Fruit fly (Drosophila melanogaster) whole organism, embryonic: ENCODE results near the gene CG2931.

Experiments used
- Atf6 ChIP-seq: fragments of 200-800 bp; sonication (Bioruptor generic); IDR thresholded peaks from 2 replicates; pipeline ENCODE4 v1.3.6; 2022; ENCODE audit warnings: missing biosample characterization, missing genetic modification characterization
- Blimp-1 ChIP-seq: fragments of 200-800 bp; sonication (Bioruptor generic); optimal IDR thresholded peaks from 3 replicates; lab custom pipeline; 2018; ENCODE audit warnings: missing biosample characterization, missing genetic modification characterization, mild to moderate bottlenecking, moderate library complexity, missing genetic modification reagents
- CG12299 ChIP-seq: fragments of 200-800 bp; sonication (Bioruptor generic); optimal IDR thresholded peaks from 2 replicates; lab custom pipeline; 2018; ENCODE audit warnings: missing biosample characterization, mild to moderate bottlenecking, missing genetic modification characterization
- CG13287 ChIP-seq: fragments of 200-800 bp; sonication (Bioruptor generic); IDR thresholded peaks from 2 replicates; pipeline ENCODE4 v1.3.6; 2022; ENCODE audit warnings: missing biosample characterization, missing genetic modification characterization; ENCODE audit not compliant: partially characterized antibody
- CG14710 ChIP-seq: fragments of 200-800 bp; sonication (Bioruptor generic); optimal IDR thresholded peaks from 3 replicates; lab custom pipeline; 2019; ENCODE audit warnings: missing biosample characterization, mild to moderate bottlenecking, missing genetic modification characterization, moderate library complexity
- CG15011 ChIP-seq: fragments of 200-800 bp; sonication (Bioruptor generic); optimal IDR thresholded peaks from 3 replicates; lab custom pipeline; 2018; ENCODE audit warnings: missing biosample characterization, mild to moderate bottlenecking, missing genetic modification characterization
- CG15601 ChIP-seq: fragments of 200-800 bp; sonication (Bioruptor generic); optimal IDR thresholded peaks from 3 replicates; lab custom pipeline; 2019; ENCODE audit warnings: missing biosample characterization, mild to moderate bottlenecking, missing genetic modification characterization, moderate library complexity
- CG1647 ChIP-seq: fragments of 200-800 bp; sonication (Bioruptor generic); optimal IDR thresholded peaks from 3 replicates; lab custom pipeline; 2016; ENCODE audit warnings: missing biosample characterization, missing genetic modification characterization
- CG17385 ChIP-seq: fragments of 200-800 bp; sonication (Bioruptor generic); optimal IDR thresholded peaks from 3 replicates; lab custom pipeline; 2018; ENCODE audit warnings: missing biosample characterization, mild to moderate bottlenecking, missing genetic modification characterization
- CG17612 ChIP-seq: fragments of 200-800 bp; sonication (Bioruptor generic); IDR thresholded peaks from 2 replicates; pipeline ENCODE4 v1.3.6; 2022; ENCODE audit warnings: missing biosample characterization, missing genetic modification characterization
- CG18476 ChIP-seq: fragments of 200-800 bp; sonication (Bioruptor generic); optimal IDR thresholded peaks from 2 replicates; lab custom pipeline; 2016; ENCODE audit warnings: missing biosample characterization, mild to moderate bottlenecking, missing genetic modification characterization
- CG2889 ChIP-seq: fragments of 200-800 bp; sonication (Bioruptor generic); IDR thresholded peaks from 3 replicates; pipeline ENCODE4 v1.3.6; 2022; ENCODE audit warnings: missing biosample characterization, missing genetic modification characterization
- CG32772 ChIP-seq: fragments of 200-800 bp; sonication (Bioruptor generic); IDR thresholded peaks from 2 replicates; pipeline ENCODE4 v1.3.6; 2022; ENCODE audit warnings: missing biosample characterization, missing genetic modification characterization
- CG3995 ChIP-seq: fragments of 200-800 bp; sonication (Bioruptor generic); optimal IDR thresholded peaks from 3 replicates; lab custom pipeline; 2016; ENCODE audit warnings: missing biosample characterization, missing genetic modification characterization
- CG4424 ChIP-seq: fragments of 200-800 bp; sonication (Bioruptor generic); optimal IDR thresholded peaks from 3 replicates; lab custom pipeline; 2016; ENCODE audit warnings: missing biosample characterization, missing genetic modification characterization
- CG5180 ChIP-seq: fragments of 200-800 bp; sonication (Bioruptor generic); optimal IDR thresholded peaks from 3 replicates; lab custom pipeline; 2017; ENCODE audit warnings: missing biosample characterization, missing genetic modification characterization, mild to moderate bottlenecking, moderate library complexity, missing genetic modification reagents
- CG6689 ChIP-seq: fragments of 200-800 bp; sonication (Bioruptor generic); IDR thresholded peaks from 2 replicates; pipeline ENCODE4 v1.3.6; 2022; ENCODE audit warnings: missing biosample characterization, missing genetic modification characterization
- CG7786 ChIP-seq: fragments of 200-800 bp; sonication (Bioruptor generic); optimal IDR thresholded peaks from 2 replicates; lab custom pipeline; 2016; ENCODE audit warnings: missing biosample characterization, missing genetic modification characterization
- CG8089 ChIP-seq: fragments of 200-800 bp; sonication (Bioruptor generic); optimal IDR thresholded peaks from 3 replicates; lab custom pipeline; 2016; ENCODE audit warnings: missing biosample characterization, missing genetic modification characterization
- CG9609 ChIP-seq: fragments of 200-800 bp; sonication (Bioruptor generic); optimal IDR thresholded peaks from 3 replicates; lab custom pipeline; 2016; ENCODE audit warnings: missing biosample characterization, missing genetic modification characterization
- CTCF ChIP-seq: fragments of 200-800 bp; sonication (Bioruptor generic); optimal IDR thresholded peaks from 2 replicates; lab custom pipeline; 2017; ENCODE audit warnings: missing biosample characterization, mild to moderate bottlenecking, missing genetic modification characterization, moderate library complexity
- Ets65A ChIP-seq: fragments of 200-800 bp; sonication (Bioruptor generic); peaks from one replicate; lab custom pipeline; 2016; ENCODE audit warnings: missing biosample characterization, missing genetic modification characterization
- Fer3 ChIP-seq: fragments of 200-800 bp; sonication (Bioruptor generic); optimal IDR thresholded peaks from 2 replicates; lab custom pipeline; 2018; ENCODE audit warnings: missing biosample characterization, mild to moderate bottlenecking, missing genetic modification characterization, moderate library complexity
- HHEX ChIP-seq: fragments of 200-800 bp; sonication (Bioruptor generic); optimal IDR thresholded peaks from 3 replicates; lab custom pipeline; 2017; ENCODE audit warnings: missing biosample characterization, mild to moderate bottlenecking, missing genetic modification characterization, missing genetic modification reagents
- Hey ChIP-seq: fragments of 200-800 bp; sonication (Bioruptor generic); optimal IDR thresholded peaks from 3 replicates; lab custom pipeline; 2018; ENCODE audit warnings: missing biosample characterization, mild to moderate bottlenecking, missing genetic modification characterization
- Lim3 ChIP-seq: fragments of 200-800 bp; sonication (Bioruptor generic); IDR thresholded peaks from 2 replicates; pipeline ENCODE4 v1.3.6; 2022; ENCODE audit warnings: missing biosample characterization, missing genetic modification characterization
- Mes4 ChIP-seq: fragments of 200-800 bp; sonication (Bioruptor generic); optimal IDR thresholded peaks from 2 replicates; lab custom pipeline; 2016; ENCODE audit warnings: missing biosample characterization, missing genetic modification characterization
- NC2β ChIP-seq: fragments of 200-800 bp; sonication (Bioruptor generic); optimal IDR thresholded peaks from 2 replicates; lab custom pipeline; 2016; ENCODE audit warnings: missing biosample characterization, missing genetic modification characterization
- PHDP ChIP-seq: fragments of 200-800 bp; sonication (Bioruptor generic); optimal IDR thresholded peaks from 3 replicates; lab custom pipeline; 2018; ENCODE audit warnings: missing biosample characterization, mild to moderate bottlenecking, missing genetic modification characterization, moderate library complexity
- Poxn ChIP-seq: fragments of 200-800 bp; sonication (Bioruptor generic); IDR thresholded peaks from 2 replicates; pipeline ENCODE4 v1.3.6; 2022; ENCODE audit warnings: missing biosample characterization, missing genetic modification characterization
- Ssrp ChIP-seq: fragments of 200-800 bp; sonication (Bioruptor generic); optimal IDR thresholded peaks from 2 replicates; lab custom pipeline; 2018; ENCODE audit warnings: missing biosample characterization, mild to moderate bottlenecking, missing genetic modification characterization, moderate library complexity
- Taf1 ChIP-seq: fragments of 200-800 bp; sonication (Bioruptor generic); IDR thresholded peaks from 2 replicates; pipeline ENCODE4 v1.3.6; 2022; ENCODE audit warnings: missing biosample characterization, missing genetic modification characterization
- Trl ChIP-seq, 3 experiments: fragments of >200 bp in 2 of 3; fragments of 200-800 bp in 1 of 3; sonication (Bioruptor generic) in 1 of 3; optimal IDR thresholded peaks; 2 replicates in 1 of 3; 3 replicates in 2 of 3; lab custom pipeline; 2016 to 2017; ENCODE audit warnings: missing biosample characterization in 1 of 3, missing genetic modification characterization in 1 of 3
- aop ChIP-seq: fragments of 200-800 bp; sonication (Bioruptor generic); IDR thresholded peaks from 2 replicates; pipeline ENCODE4 v1.3.6; 2022; ENCODE audit warnings: missing biosample characterization, missing genetic modification characterization
- bbx ChIP-seq: fragments of 200-800 bp; sonication (Bioruptor generic); IDR thresholded peaks from 2 replicates; pipeline ENCODE4 v1.3.6; 2022; ENCODE audit warnings: missing biosample characterization, missing genetic modification characterization; ENCODE audit not compliant: partially characterized antibody
- dysf ChIP-seq: fragments of 200-800 bp; sonication (Bioruptor generic); IDR thresholded peaks from 3 replicates; pipeline ENCODE4 v1.3.6; 2022; ENCODE audit warnings: missing biosample characterization, missing genetic modification characterization
- exex ChIP-seq: fragments of 200-800 bp; sonication (Bioruptor generic); optimal IDR thresholded peaks from 4 replicates; lab custom pipeline; 2018; ENCODE audit warnings: missing biosample characterization, mild to moderate bottlenecking, missing genetic modification characterization, moderate library complexity
- fd3F ChIP-seq: fragments of 200-800 bp; sonication (Bioruptor generic); optimal IDR thresholded peaks from 2 replicates; lab custom pipeline; 2018; ENCODE audit warnings: missing biosample characterization, mild to moderate bottlenecking, missing genetic modification characterization, moderate library complexity
- fru ChIP-seq: fragments of >200 bp; optimal IDR thresholded peaks from 2 replicates; lab custom pipeline; 2017
- hkb ChIP-seq, 2 experiments: fragments of 200-800 bp in 1 of 2; fragments of >200 bp in 1 of 2; sonication (Bioruptor generic) in 1 of 2; IDR thresholded peaks in 1 of 2; optimal IDR thresholded peaks in 1 of 2; 2 replicates each; pipeline versions ENCODE4 v1.3.6 to Lab custom; 2017 to 2022; ENCODE audit warnings: missing biosample characterization in 1 of 2, missing genetic modification characterization in 1 of 2
- ind ChIP-seq: fragments of 200-800 bp; sonication (Bioruptor generic); optimal IDR thresholded peaks from 3 replicates; lab custom pipeline; 2016; ENCODE audit warnings: missing biosample characterization, missing genetic modification characterization
- odd ChIP-seq: fragments of 200-800 bp; sonication (Bioruptor generic); optimal IDR thresholded peaks from 2 replicates; lab custom pipeline; 2017; ENCODE audit warnings: missing biosample characterization, mild to moderate bottlenecking, missing genetic modification characterization
- pros ChIP-seq: fragments of 200-800 bp; sonication (Bioruptor generic); optimal IDR thresholded peaks from 3 replicates; lab custom pipeline; 2019; ENCODE audit warnings: missing biosample characterization, mild to moderate bottlenecking, missing genetic modification characterization, moderate library complexity
- pzg ChIP-seq: fragments of 200-800 bp; sonication (Bioruptor generic); optimal IDR thresholded peaks from 3 replicates; lab custom pipeline; 2018; ENCODE audit warnings: missing biosample characterization, mild to moderate bottlenecking, missing genetic modification characterization, moderate library complexity
- run ChIP-seq: fragments of 200-800 bp; sonication (Bioruptor generic); optimal IDR thresholded peaks from 3 replicates; lab custom pipeline; 2018; ENCODE audit warnings: missing biosample characterization, mild to moderate bottlenecking, missing genetic modification characterization
- seq ChIP-seq: fragments of 200-800 bp; sonication (Bioruptor generic); IDR thresholded peaks from 2 replicates; pipeline ENCODE4 v1.3.6; 2022; ENCODE audit warnings: missing biosample characterization, missing genetic modification characterization
- sna ChIP-seq: fragments of 200-800 bp; sonication (Bioruptor generic); IDR thresholded peaks from 2 replicates; pipeline ENCODE4 v1.3.6; 2022; ENCODE audit warnings: missing biosample characterization, missing genetic modification characterization; ENCODE audit not compliant: partially characterized antibody
- sqz ChIP-seq: fragments of 200-800 bp; sonication (Bioruptor generic); optimal IDR thresholded peaks from 3 replicates; lab custom pipeline; 2018; ENCODE audit warnings: missing biosample characterization, mild to moderate bottlenecking, missing genetic modification characterization
- trem ChIP-seq: fragments of 200-800 bp; optimal IDR thresholded peaks from 3 replicates; lab custom pipeline; 2019; ENCODE audit warnings: missing biosample characterization, mild to moderate bottlenecking, missing genetic modification characterization, moderate library complexity
- unpg ChIP-seq: fragments of 200-800 bp; sonication (Bioruptor generic); optimal IDR thresholded peaks from 3 replicates; lab custom pipeline; 2018; ENCODE audit warnings: missing biosample characterization, mild to moderate bottlenecking, missing genetic modification characterization, moderate library complexity
- wor ChIP-seq: fragments of 200-800 bp; sonication (Bioruptor generic); IDR thresholded peaks from 2 replicates; pipeline ENCODE4 v1.3.6; 2022; ENCODE audit warnings: missing biosample characterization, missing genetic modification characterization
- zfh1 ChIP-seq: fragments of 200-800 bp; sonication (Bioruptor generic); IDR thresholded peaks from 3 replicates; pipeline ENCODE4 v1.3.6; 2022; ENCODE audit warnings: missing biosample characterization, missing genetic modification characterization

CG2931 gene

dm6 chr3R:5606477-5606876, 38.1 kb upstream of the CG2931 start, which contains the start of gene asl (continued):
- TF ChIP-seq sqz, result no peak
- TF ChIP-seq Ets65A (GFP tag; lab: Kevin White, UChicago), result peak; percentile 94
- no peak for TF ChIP-seq Taf1 (GFP tag; lab: Robert Waterston, UW)
- TF ChIP-seq CG13287 (GFP tag; lab: Robert Waterston, UW), result peak; percentile 19; the same call in 1 of the 2 replicates
- peak; percentile 42 for TF ChIP-seq CG8089
- TF ChIP-seq Lim3 (GFP tag; lab: Robert Waterston, UW), result no peak
- no peak for TF ChIP-seq CG2889 (GFP tag; lab: Robert Waterston, UW)
- TF ChIP-seq Atf6 (GFP tag; lab: Robert Waterston, UW), result peak; percentile 56
- peak; percentile 56 for TF ChIP-seq CG1647
- peak; percentile 22 for TF ChIP-seq CG7786
- TF ChIP-seq Poxn (GFP tag; lab: Robert Waterston, UW), result no peak
- no peak for TF ChIP-seq exex (tag; lab: Kevin White, UChicago)
- no peak for TF ChIP-seq bbx (GFP tag; lab: Robert Waterston, UW)
- peak; percentile 94 for TF ChIP-seq CTCF (GFP tag; lab: Kevin White, UChicago)
- TF ChIP-seq CG17612 (GFP tag; lab: Robert Waterston, UW), result no peak
- TF ChIP-seq Hey (tag; lab: Kevin White, UChicago), result no peak
- TF ChIP-seq CG3995, result peak; percentile 53
- TF ChIP-seq sna (GFP tag; lab: Robert Waterston, UW), result no peak
- TF ChIP-seq NC2β (GFP tag; lab: Kevin White, UChicago), result peak; percentile 55
- peak; percentile 67 for TF ChIP-seq CG6689 (GFP tag; lab: Robert Waterston, UW)
- TF ChIP-seq aop, result no peak
- TF ChIP-seq pros (GFP tag; lab: Kevin White, UChicago), result no peak
- no peak for TF ChIP-seq seq
- TF ChIP-seq CG32772 (GFP tag; lab: Robert Waterston, UW), result 0 out of 2 replicates have a peak, but pooled peaks have one; percentile 11
- TF ChIP-seq dysf, result peak; percentile 76
- TF ChIP-seq Blimp-1 (GFP tag; lab: Kevin White, UChicago), result no peak
- peak; percentile 50 for TF ChIP-seq CG12299
- peak; percentile 82 for TF ChIP-seq trem
- TF ChIP-seq zfh1, result peak; percentile 53; the same call in 1 of the 3 replicates
- no peak for TF ChIP-seq run (tag; lab: Kevin White, UChicago)
- TF ChIP-seq unpg, result peak; percentile 72
- no peak for TF ChIP-seq fru (lab: Kevin White, UChicago)
- TF ChIP-seq CG14710 (tag; lab: Kevin White, UChicago), result peak; percentile 88
- TF ChIP-seq CG17385 (GFP tag; lab: Kevin White, UChicago), result peak; percentile 99
- peak; percentile 25 for TF ChIP-seq fd3F (GFP tag; lab: Kevin White, UChicago)
- TF ChIP-seq CG18476 (GFP tag; lab: Kevin White, UChicago), result peak; percentile 50

DNA sequence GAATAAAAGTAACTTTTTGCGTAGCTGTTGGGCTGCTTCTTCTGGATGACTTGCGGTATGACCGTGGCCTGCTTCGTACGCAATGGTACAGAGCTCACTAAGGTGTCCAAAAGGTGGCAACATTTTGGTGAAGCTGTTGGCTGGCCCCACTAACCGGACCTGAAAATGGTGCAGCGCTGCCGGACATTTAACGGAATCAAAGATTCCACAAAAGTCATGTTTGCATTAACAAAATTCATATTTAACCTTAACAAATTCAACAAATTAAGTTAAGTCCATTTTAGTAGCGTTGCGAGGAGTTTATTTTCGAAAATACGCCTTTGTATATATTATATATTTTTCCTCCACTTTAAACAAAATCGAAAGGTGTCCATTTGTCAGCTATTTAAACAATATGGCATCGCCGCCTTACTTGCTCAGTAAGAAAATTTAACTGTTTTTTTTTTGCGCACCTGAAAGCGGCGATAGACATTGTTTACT, 32.7 kb upstream of the CG2931 start, which contains the start of the genes kra and SecS:
TSS of gene kra (minus strand) at position 93 of the 480 bp plus-strand sequence.
TSS of gene SecS (plus strand) at position 390 of the 480 bp plus-strand sequence.
- TF ChIP-seq CG1647, result peak; percentile 57
- TF ChIP-seq CG9609 (GFP tag; lab: Kevin White, UChicago), result peak; percentile 40
- TF ChIP-seq PHDP, result peak; percentile 59
- no peak for TF ChIP-seq odd (GFP tag; lab: Kevin White, UChicago)
- peak; percentile 65 for TF ChIP-seq ind (GFP tag; lab: Kevin White, UChicago)
- peak; percentile 11 for TF ChIP-seq CG5180
- TF ChIP-seq HHEX (GFP tag; lab: Kevin White, UChicago), result peak; percentile 3
- peak; percentile 93 for TF ChIP-seq pzg (GFP tag; lab: Kevin White, UChicago)
- no peak for TF ChIP-seq Trl (optimal IDR thresholded peaks at IDR 0.05; lab: Kevin White, UChicago)
- TF ChIP-seq Trl (GFP tag; optimal IDR thresholded peaks at IDR 0.05; lab: Kevin White, UChicago), result peak; percentile 52
- peak; percentile 71 for TF ChIP-seq CG4424
- no peak for TF ChIP-seq Mes4
- TF ChIP-seq Ssrp (tag; lab: Kevin White, UChicago), result peak; percentile 22
- no peak for TF ChIP-seq wor
- peak; percentile 50 for TF ChIP-seq CG15601 (tag; lab: Kevin White, UChicago)
- peak; percentile 84 for TF ChIP-seq hkb (optimal IDR thresholded peaks at IDR 0.05; lab: Kevin White, UChicago)
- TF ChIP-seq hkb (GFP tag; IDR thresholded peaks at IDR 0.05; lab: Robert Waterston, UW), result no peak
- TF ChIP-seq CG15011 (GFP tag; lab: Kevin White, UChicago), result peak; percentile 37
- TF ChIP-seq Fer3 (tag; lab: Kevin White, UChicago), result peak; percentile 57
